Worm (Caenorhabditis elegans): Measurements from ENCODE around the gene C36C9.5.
"Not testable (repeated sequence)": the region's sequence is repeated elsewhere in the genome, so short reads cannot be mapped to it uniquely, and the experiment has no call there.

C36C9.5 gene

ce11 chrX:1696879-1697278 is 6.9 kb downstream of the C36C9.5 start, which contains the start of gene C36C9.4:
C36C9.4 (minus strand) TSS chrX:1696979.
- not testable (repeated sequence) for TF ChIP-seq him-1, dao-5, W03F9.2 (tag; optimal IDR thresholded peaks at IDR 0.05)

DNA sequence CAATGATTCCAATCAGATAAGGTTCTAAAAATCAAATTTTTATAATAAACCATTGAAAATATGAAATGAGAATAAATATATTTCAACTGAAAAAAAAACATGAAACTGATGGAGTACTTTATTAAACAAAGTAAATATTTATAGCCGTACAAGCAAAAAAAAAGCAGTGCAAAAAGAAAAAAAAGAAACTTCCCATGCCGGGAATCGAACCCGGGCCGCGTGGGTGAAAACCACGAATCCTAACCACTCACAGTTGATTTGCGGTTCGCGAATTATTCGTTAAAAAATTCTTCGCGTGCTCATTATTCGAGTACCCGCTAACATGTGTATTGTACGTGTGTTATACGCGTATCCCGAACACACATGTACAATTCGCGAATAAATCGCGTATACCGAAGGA is 12.8 kb downstream of the C36C9.5 start, which contains the start of gene C36C9.6:
Gene C36C9.6, minus strand, starts transcription at position 101 of the 400 bp plus-strand sequence.
- not testable (repeated sequence) for TF ChIP-seq dao-5, him-1, W03F9.2 (tag; optimal IDR thresholded peaks at IDR 0.05)

DNA sequence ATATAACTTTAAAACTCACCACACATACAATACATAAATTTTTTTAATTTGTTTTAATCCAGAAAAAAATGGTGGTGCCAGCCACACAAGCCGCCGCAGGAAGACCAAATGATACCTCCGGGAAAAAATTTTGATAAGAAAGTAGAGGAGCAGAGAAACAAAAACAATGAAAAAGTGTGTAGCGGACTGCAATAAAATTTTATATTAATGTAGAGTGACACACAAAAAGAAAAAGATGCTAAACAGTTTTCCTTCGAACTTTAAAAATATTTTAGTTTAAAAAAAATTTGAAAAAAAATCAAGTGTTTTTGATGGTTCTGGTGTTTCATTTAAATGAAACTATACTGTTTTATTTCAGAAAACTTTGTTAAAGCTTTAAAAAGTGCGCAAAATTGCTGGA is 13.7 kb downstream of the C36C9.5 start, which contains the start of gene C36C9.12:
Gene C36C9.12, minus strand, starts transcription at position 101 of the 400 bp plus-strand sequence.
- not testable (repeated sequence) for TF ChIP-seq him-1, W03F9.2, dao-5 (tag; optimal IDR thresholded peaks at IDR 0.05)

DNA sequence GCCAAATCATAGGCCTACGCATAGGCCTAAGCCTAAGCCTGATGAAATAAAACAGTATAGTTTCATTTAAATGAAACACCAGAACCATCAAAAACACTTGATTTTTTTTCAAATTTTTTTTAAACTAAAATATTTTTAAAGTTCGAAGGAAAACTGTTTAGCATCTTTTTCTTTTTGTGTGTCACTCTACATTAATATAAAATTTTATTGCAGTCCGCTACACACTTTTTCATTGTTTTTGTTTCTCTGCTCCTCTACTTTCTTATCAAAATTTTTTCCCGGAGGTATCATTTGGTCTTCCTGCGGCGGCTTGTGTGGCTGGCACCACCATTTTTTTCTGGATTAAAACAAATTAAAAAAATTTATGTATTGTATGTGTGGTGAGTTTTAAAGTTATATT is 16.7 kb downstream of the C36C9.5 start, which contains the start of gene C36C9.11:
Gene C36C9.11, plus strand, starts transcription at position 301 of the 400 bp plus-strand sequence.
- TF ChIP-seq him-1, dao-5, W03F9.2 (tag; optimal IDR thresholded peaks at IDR 0.05): not testable (repeated sequence)

- no peak for TF ChIP-seq him-1 (tag; optimal IDR thresholded peaks at IDR 0.05)
- no peak for TF ChIP-seq dao-5 (tag; optimal IDR thresholded peaks at IDR 0.05)
- TF ChIP-seq W03F9.2 (tag; optimal IDR thresholded peaks at IDR 0.05) = no peak
Observed at ce11 chrX:1682558-1682957, 21.2 kb downstream of the C36C9.5 start, which contains the start of gene meg-4. meg-4 (plus strand) TSS chrX:1682954.

ce11 chrX:1678021-1678420 is 25.7 kb downstream of the C36C9.5 start, which contains the start of gene fbxa-170:
fbxa-170 (minus strand) TSS chrX:1678121.
- TF ChIP-seq dao-5 (tag; optimal IDR thresholded peaks at IDR 0.05) (no peak), W03F9.2 (tag; optimal IDR thresholded peaks at IDR 0.05) (no peak), him-1 (tag; optimal IDR thresholded peaks at IDR 0.05) (no peak)

DNA sequence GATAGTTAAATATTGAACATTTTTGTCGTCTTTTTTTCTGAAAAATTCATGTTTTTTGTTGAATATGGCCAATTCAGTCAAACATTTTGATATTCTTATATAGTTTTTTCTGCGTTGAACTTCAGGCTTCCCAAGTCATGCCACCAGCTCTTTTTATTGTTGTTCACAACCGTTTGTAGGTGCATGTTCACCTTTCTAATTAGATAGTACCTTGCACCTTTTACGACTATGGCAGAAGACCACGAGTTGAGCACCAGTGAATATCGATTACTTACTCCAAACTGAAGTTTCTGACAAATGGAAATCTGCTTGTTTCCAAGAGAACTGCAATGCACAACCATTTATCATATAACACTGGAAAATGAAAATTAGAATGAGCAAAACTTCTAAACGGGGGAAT is 27.9 kb downstream of the C36C9.5 start:
- TF ChIP-seq W03F9.2 (tag; optimal IDR thresholded peaks at IDR 0.05) = no peak
- TF ChIP-seq him-1 (tag; optimal IDR thresholded peaks at IDR 0.05) = no peak
- TF ChIP-seq dao-5 (tag; optimal IDR thresholded peaks at IDR 0.05) = no peak

- no peak for TF ChIP-seq W03F9.2 (tag; optimal IDR thresholded peaks at IDR 0.05)
- no peak for TF ChIP-seq him-1 (tag; optimal IDR thresholded peaks at IDR 0.05)
- no peak for TF ChIP-seq dao-5 (tag; optimal IDR thresholded peaks at IDR 0.05)
Observed at ce11 chrX:1674056-1674455, 29.7 kb downstream of the C36C9.5 start, which contains the start of gene tbx-31. tbx-31 (minus strand) TSS chrX:1674156.

DNA sequence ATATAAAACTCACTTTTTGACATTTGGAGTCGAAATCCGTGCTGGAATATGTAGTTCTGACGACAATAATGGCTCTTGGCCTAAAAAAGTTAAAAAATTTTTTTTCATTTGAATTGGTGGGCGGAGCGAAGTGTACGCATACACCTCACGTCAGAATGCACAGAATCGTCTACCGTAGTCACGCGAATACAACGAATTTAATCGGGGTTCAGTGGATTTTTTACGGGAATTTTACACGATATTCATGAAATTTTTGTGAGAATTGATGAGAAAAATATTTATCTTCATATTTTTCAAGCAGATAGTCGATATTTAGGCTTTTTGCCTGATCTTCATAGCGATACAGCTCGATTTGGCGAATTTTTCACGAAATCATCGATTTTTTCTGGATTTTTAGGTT is 35.0 kb downstream of the C36C9.5 start, which contains the start of gene R09H3.3:
Gene R09H3.3, minus strand, starts transcription at position 101 of the 400 bp plus-strand sequence.
- TF ChIP-seq dao-5 (tag; optimal IDR thresholded peaks at IDR 0.05) (no peak), W03F9.2 (tag; optimal IDR thresholded peaks at IDR 0.05) (no peak), him-1 (tag; optimal IDR thresholded peaks at IDR 0.05) (no peak)

DNA sequence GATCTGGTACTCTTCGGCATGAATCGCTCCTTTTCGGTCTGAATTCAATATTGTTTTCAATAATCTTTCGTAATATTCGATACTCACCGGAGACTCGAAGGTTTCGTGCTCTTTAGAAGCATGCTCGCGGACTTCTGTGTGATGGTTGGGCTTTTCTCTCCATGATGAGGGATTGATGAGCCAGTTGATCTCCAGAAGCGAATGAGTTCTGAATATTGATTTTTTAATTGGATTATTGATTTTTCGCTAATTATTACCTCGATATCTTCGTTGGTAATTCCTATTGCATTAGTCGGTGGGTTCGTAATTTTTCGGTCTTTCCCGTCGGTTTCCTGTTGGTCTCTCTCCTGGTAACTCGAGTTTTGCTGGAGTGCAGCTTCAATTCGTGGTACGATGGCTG is 36.7 kb downstream of the C36C9.5 start:
- TF ChIP-seq W03F9.2 (tag; optimal IDR thresholded peaks at IDR 0.05) (no peak), dao-5 (tag; optimal IDR thresholded peaks at IDR 0.05) (no peak), him-1 (tag; optimal IDR thresholded peaks at IDR 0.05) (no peak)

DNA sequence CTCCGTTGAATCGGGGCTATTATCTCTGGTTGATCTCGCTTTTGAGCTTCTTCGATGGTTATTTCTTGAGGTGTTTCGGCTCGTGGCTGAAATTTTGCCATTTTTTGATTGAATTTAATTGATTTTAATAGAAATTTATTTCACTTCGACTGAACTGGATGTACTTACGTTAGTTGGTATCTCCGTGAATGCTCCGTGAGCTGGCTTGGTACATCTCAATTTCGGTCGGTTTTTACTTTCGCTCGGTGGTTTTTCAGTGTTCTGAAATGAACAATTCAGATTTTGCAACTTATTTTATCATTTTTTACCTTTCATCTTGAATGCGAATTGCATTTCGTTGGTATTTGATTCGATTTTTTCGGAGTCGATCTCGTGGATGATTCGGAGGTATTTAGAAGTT is 38.8 kb downstream of the C36C9.5 start, which contains the start of gene R09H3.2:
Gene R09H3.2, minus strand, starts transcription at position 101 of the 400 bp plus-strand sequence.
- no peak for TF ChIP-seq W03F9.2 (tag; optimal IDR thresholded peaks at IDR 0.05)
- TF ChIP-seq dao-5 (tag; optimal IDR thresholded peaks at IDR 0.05) = no peak
- TF ChIP-seq him-1 (tag; optimal IDR thresholded peaks at IDR 0.05) = no peak

- no peak for TF ChIP-seq dao-5 (tag; optimal IDR thresholded peaks at IDR 0.05)
Observed at ce11 chrX:1655207-1655606, 48.5 kb downstream of the C36C9.5 start, which contains the start of gene tbx-32. tbx-32 (plus strand) TSS chrX:1655507.

ce11 chrX:1654146-1654545 is 49.6 kb downstream of the C36C9.5 start, which contains the start of gene ZK380.6:
ZK380.6 (plus strand) TSS chrX:1654446.
- TF ChIP-seq him-1 (tag; optimal IDR thresholded peaks at IDR 0.05) (no peak), dao-5 (tag; optimal IDR thresholded peaks at IDR 0.05) (no peak), W03F9.2 (tag; optimal IDR thresholded peaks at IDR 0.05) (no peak)

ce11 chrX:1651668-1652067 is 52.1 kb downstream of the C36C9.5 start, which contains the start of gene ZK380.4:
ZK380.4 (minus strand) TSS chrX:1651994.
- TF ChIP-seq him-1 (tag; optimal IDR thresholded peaks at IDR 0.05) (no peak), W03F9.2 (tag; optimal IDR thresholded peaks at IDR 0.05) (no peak), dao-5 (tag; optimal IDR thresholded peaks at IDR 0.05) (no peak)

Data from whole organism, L4/young adult.